Worm (Caenorhabditis elegans) whole organism, early embryonic: ENCODE results near the gene F35B3.7.

Source experiments
- F13C5.2 ChIP-seq: sonication (generic microtip); optimal IDR thresholded peaks from 2 replicates; lab custom pipeline; 2017; ENCODE audit warnings: mild to moderate bottlenecking, missing genetic modification characterization, inconsistent platforms, missing compliant biosample characterization
- ama-1 ChIP-seq: fragments of 150-350 bp; optimal IDR thresholded peaks from 2 replicates; lab custom pipeline; 2014
- ceh-13 ChIP-seq: fragments of 200-800 bp; sonication (Bioruptor generic); optimal IDR thresholded peaks from 2 replicates; lab custom pipeline; 2018; ENCODE audit warnings: mild to moderate bottlenecking, missing genetic modification characterization, missing compliant biosample characterization
- ceh-36 ChIP-seq: sonication (generic microtip); optimal IDR thresholded peaks from 2 replicates; lab custom pipeline; 2016; ENCODE audit warnings: missing genetic modification characterization, inconsistent platforms, missing compliant biosample characterization
- ets-7 ChIP-seq: sonication (generic microtip); optimal IDR thresholded peaks from 2 replicates; lab custom pipeline; 2016; ENCODE audit warnings: missing genotype, missing genetic modification characterization, missing compliant biosample characterization
- flt-1 ChIP-seq: fragments of 200-800 bp; sonication (Bioruptor generic); IDR thresholded peaks from 2 replicates; pipeline ENCODE4 v1.3.6; 2022; ENCODE audit warnings: missing genetic modification characterization, missing compliant biosample characterization
- hnd-1 ChIP-seq: sonication (generic microtip); optimal IDR thresholded peaks from 2 replicates; lab custom pipeline; 2016; ENCODE audit warnings: missing genetic modification characterization, missing compliant biosample characterization
- pes-1 ChIP-seq: fragments of 200-800 bp; sonication (Bioruptor generic); IDR thresholded peaks from 2 replicates; pipeline ENCODE4 v1.3.6; 2022; ENCODE audit warnings: missing genetic modification reagents, missing genetic modification characterization, missing compliant biosample characterization
- sea-1 ChIP-seq: fragments of 200-800 bp; sonication (Bioruptor generic); conservative IDR thresholded peaks from 2 replicates; pipeline ENCODE4 v1.3.6; 2022; ENCODE audit warnings: missing genetic modification characterization, missing compliant biosample characterization
- tbx-11 ChIP-seq: fragments of 200-800 bp; sonication (Bioruptor generic); IDR thresholded peaks from 2 replicates; pipeline ENCODE4 v1.3.6; 2022; ENCODE audit warnings: missing genetic modification characterization, missing compliant biosample characterization
- tra-4 ChIP-seq: sonication (generic microtip); optimal IDR thresholded peaks from 2 replicates; lab custom pipeline; 2017; ENCODE audit warnings: missing genetic modification characterization, missing compliant biosample characterization

ce11 chrX:17041571-17041970 lies 1.3 kb downstream of the F35B3.7 start:
- TF ChIP-seq F13C5.2 (tag; lab: Kevin White, UChicago) (no peak), ama-1 (lab: Kevin White, UChicago) (no peak), flt-1 (GFP tag; lab: Robert Waterston, UW) (no peak), ceh-13 (GFP tag; lab: Kevin White, UChicago) (no peak), tra-4 (tag; lab: Kevin White, UChicago) (no peak), sea-1 (GFP tag; lab: Robert Waterston, UW) (no peak), tbx-11 (GFP tag; lab: Robert Waterston, UW) (no peak), hnd-1 (tag; lab: Kevin White, UChicago) (no peak), pes-1 (GFP tag; lab: Robert Waterston, UW) (no peak), ets-7 (tag; lab: Kevin White, UChicago) (no peak), ceh-36 (tag; lab: Kevin White, UChicago) (no peak)
